Fruit fly (Drosophila melanogaster) whole organism, embryonic: Measurements from ENCODE around the gene MICU3.

ENCODE experiments used
- ATbp ChIP-seq: fragments of 200-800 bp; sonication (Bioruptor generic); optimal IDR thresholded peaks from 2 replicates; lab custom pipeline; 2017; ENCODE audit warnings: missing biosample characterization, mild to moderate bottlenecking, missing genetic modification characterization, missing genetic modification reagents
- Asciz ChIP-seq: fragments of 200-800 bp; sonication (Bioruptor generic); optimal IDR thresholded peaks from 2 replicates; lab custom pipeline; 2017; ENCODE audit warnings: missing biosample characterization, mild to moderate bottlenecking, missing genetic modification characterization, missing genetic modification reagents
- Blimp-1 ChIP-seq: fragments of 200-800 bp; sonication (Bioruptor generic); optimal IDR thresholded peaks from 3 replicates; lab custom pipeline; 2018; ENCODE audit warnings: missing biosample characterization, missing genetic modification characterization, mild to moderate bottlenecking, moderate library complexity, missing genetic modification reagents
- CG10209 ChIP-seq: fragments of 200-800 bp; sonication (Bioruptor generic); optimal IDR thresholded peaks from 3 replicates; lab custom pipeline; 2017; ENCODE audit warnings: missing biosample characterization, mild to moderate bottlenecking, missing genetic modification characterization, missing genetic modification reagents
- CG10462 ChIP-seq: fragments of 200-800 bp; sonication (Bioruptor generic); optimal IDR thresholded peaks from 2 replicates; lab custom pipeline; 2016; ENCODE audit warnings: missing biosample characterization, missing genetic modification characterization
- CG10959 ChIP-seq: fragments of 200-800 bp; sonication (Bioruptor generic); IDR thresholded peaks from 2 replicates; pipeline ENCODE4 v1.3.6; 2022; ENCODE audit warnings: missing biosample characterization, missing genetic modification characterization
- CG12219 ChIP-seq: fragments of 200-800 bp; sonication (Bioruptor generic); optimal IDR thresholded peaks from 3 replicates; lab custom pipeline; 2018; ENCODE audit warnings: missing biosample characterization, mild to moderate bottlenecking, missing genetic modification characterization
- CG14710 ChIP-seq: fragments of 200-800 bp; sonication (Bioruptor generic); optimal IDR thresholded peaks from 3 replicates; lab custom pipeline; 2019; ENCODE audit warnings: missing biosample characterization, mild to moderate bottlenecking, missing genetic modification characterization, moderate library complexity
- CG17359 ChIP-seq: fragments of 200-800 bp; sonication (Bioruptor generic); optimal IDR thresholded peaks from 3 replicates; lab custom pipeline; 2018; ENCODE audit warnings: missing biosample characterization, mild to moderate bottlenecking, missing genetic modification characterization, moderate library complexity
- CG17612 ChIP-seq: fragments of 200-800 bp; sonication (Bioruptor generic); IDR thresholded peaks from 2 replicates; pipeline ENCODE4 v1.3.6; 2022; ENCODE audit warnings: missing biosample characterization, missing genetic modification characterization
- CG17829 ChIP-seq: fragments of 200-800 bp; optimal IDR thresholded peaks from 2 replicates; lab custom pipeline; 2019; ENCODE audit warnings: missing biosample characterization, mild to moderate bottlenecking, missing genetic modification characterization, moderate library complexity
- CG2202 ChIP-seq: fragments of 200-800 bp; sonication (Bioruptor generic); optimal IDR thresholded peaks from 2 replicates; lab custom pipeline; 2018; ENCODE audit warnings: missing biosample characterization, mild to moderate bottlenecking, missing genetic modification characterization
- CG2889 ChIP-seq: fragments of 200-800 bp; sonication (Bioruptor generic); IDR thresholded peaks from 3 replicates; pipeline ENCODE4 v1.3.6; 2022; ENCODE audit warnings: missing biosample characterization, missing genetic modification characterization
- CG32767 ChIP-seq: fragments of 200-800 bp; sonication (Bioruptor generic); IDR thresholded peaks from 2 replicates; pipeline ENCODE4 v1.3.6; 2022; ENCODE audit warnings: missing biosample characterization, missing genetic modification characterization
- CG33213 ChIP-seq: fragments of 200-800 bp; sonication (Bioruptor generic); optimal IDR thresholded peaks from 3 replicates; lab custom pipeline; 2016; ENCODE audit warnings: missing biosample characterization, missing genetic modification characterization
- CG3407 ChIP-seq: fragments of 200-800 bp; sonication (Bioruptor generic); optimal IDR thresholded peaks from 2 replicates; lab custom pipeline; 2018; ENCODE audit warnings: missing biosample characterization, mild to moderate bottlenecking, missing genetic modification characterization
- CG4424 ChIP-seq: fragments of 200-800 bp; sonication (Bioruptor generic); optimal IDR thresholded peaks from 3 replicates; lab custom pipeline; 2016; ENCODE audit warnings: missing biosample characterization, missing genetic modification characterization
- CG4854 ChIP-seq: fragments of 200-800 bp; sonication (Bioruptor generic); optimal IDR thresholded peaks from 2 replicates; lab custom pipeline; 2016; ENCODE audit warnings: missing biosample characterization, missing genetic modification characterization, inconsistent platforms
- CG5245 ChIP-seq: fragments of 200-800 bp; sonication (Bioruptor generic); optimal IDR thresholded peaks from 3 replicates; lab custom pipeline; 2016; ENCODE audit warnings: missing biosample characterization, missing genetic modification characterization
- CG7839 ChIP-seq: fragments of 200-800 bp; sonication (Bioruptor generic); optimal IDR thresholded peaks from 3 replicates; lab custom pipeline; 2018; ENCODE audit warnings: missing biosample characterization, mild to moderate bottlenecking, missing genetic modification characterization, moderate library complexity
- CG8388 ChIP-seq: fragments of 200-800 bp; sonication (Bioruptor generic); optimal IDR thresholded peaks from 2 replicates; lab custom pipeline; 2019; ENCODE audit warnings: missing biosample characterization, mild to moderate bottlenecking, missing genetic modification characterization, moderate library complexity
- D19A ChIP-seq: fragments of 200-800 bp; optimal IDR thresholded peaks from 3 replicates; lab custom pipeline; 2019; ENCODE audit warnings: missing biosample characterization, mild to moderate bottlenecking, missing genetic modification characterization, moderate library complexity
- Dip3 ChIP-seq: fragments of 200-800 bp; sonication (Bioruptor generic); optimal IDR thresholded peaks from 3 replicates; lab custom pipeline; 2016; ENCODE audit warnings: missing biosample characterization, missing genetic modification characterization
- Doc3 ChIP-seq: fragments of 200-800 bp; sonication (Bioruptor generic); IDR thresholded peaks from 3 replicates; pipeline ENCODE4 v1.3.6; 2022; ENCODE audit warnings: missing biosample characterization, missing genetic modification characterization; ENCODE audit not compliant: partially characterized antibody
- Drgx ChIP-seq: fragments of 200-800 bp; sonication (Bioruptor generic); IDR thresholded peaks from 2 replicates; pipeline ENCODE4 v1.3.6; 2022; ENCODE audit warnings: missing biosample characterization, missing genetic modification characterization
- Med ChIP-seq: fragments of 200-800 bp; sonication (Bioruptor generic); peaks from one replicate; lab custom pipeline; 2016; ENCODE audit warnings: missing biosample characterization, missing genetic modification characterization, mild to moderate bottlenecking, inconsistent platforms, moderate library complexity
- NC2α ChIP-seq: fragments of 200-800 bp; sonication (Bioruptor generic); optimal IDR thresholded peaks from 2 replicates; lab custom pipeline; 2016; ENCODE audit warnings: missing biosample characterization, missing genetic modification characterization
- Oli ChIP-seq: fragments of 200-800 bp; sonication (Bioruptor generic); optimal IDR thresholded peaks from 2 replicates; lab custom pipeline; 2018; ENCODE audit warnings: missing biosample characterization, mild to moderate bottlenecking, missing genetic modification characterization, moderate library complexity
- Optix ChIP-seq: fragments of 200-800 bp; sonication (Bioruptor generic); IDR thresholded peaks from 3 replicates; pipeline ENCODE4 v1.3.6; 2022; ENCODE audit warnings: missing biosample characterization, missing genetic modification characterization
- Sox102F ChIP-seq: fragments of 200-800 bp; sonication (Bioruptor generic); optimal IDR thresholded peaks from 2 replicates; lab custom pipeline; 2018; ENCODE audit warnings: missing biosample characterization, mild to moderate bottlenecking, missing genetic modification characterization, moderate library complexity
- Trl ChIP-seq, 3 experiments: fragments of >200 bp in 2 of 3; fragments of 200-800 bp in 1 of 3; sonication (Bioruptor generic) in 1 of 3; optimal IDR thresholded peaks; 2 replicates in 1 of 3; 3 replicates in 2 of 3; lab custom pipeline; 2016 to 2017; ENCODE audit warnings: missing biosample characterization in 1 of 3, missing genetic modification characterization in 1 of 3
- Vsx1 ChIP-seq: fragments of 200-800 bp; sonication (Bioruptor generic); optimal IDR thresholded peaks from 2 replicates; lab custom pipeline; 2017; ENCODE audit warnings: missing biosample characterization, mild to moderate bottlenecking, missing genetic modification characterization, missing genetic modification reagents
- Xrp1 ChIP-seq: fragments of 200-800 bp; sonication (Bioruptor generic); IDR thresholded peaks from 2 replicates; pipeline ENCODE4 v1.3.6; 2022; ENCODE audit warnings: missing biosample characterization, missing genetic modification characterization
- abd-A ChIP-seq: fragments of 200-800 bp; sonication (Bioruptor generic); optimal IDR thresholded peaks from 3 replicates; lab custom pipeline; 2019; ENCODE audit warnings: missing biosample characterization, mild to moderate bottlenecking, missing genetic modification characterization, moderate library complexity
- bcd ChIP-seq: fragments of 200-800 bp; sonication (Bioruptor generic); optimal IDR thresholded peaks from 2 replicates; lab custom pipeline; 2017; ENCODE audit warnings: missing biosample characterization, mild to moderate bottlenecking, missing genetic modification characterization
- caup ChIP-seq: fragments of 200-800 bp; sonication (Bioruptor generic); optimal IDR thresholded peaks from 3 replicates; lab custom pipeline; 2017; ENCODE audit warnings: missing biosample characterization, mild to moderate bottlenecking, missing genetic modification characterization, moderate library complexity; ENCODE audit not compliant: severe bottlenecking
- crol ChIP-seq: fragments of 200-800 bp; sonication (Bioruptor generic); IDR thresholded peaks from 2 replicates; pipeline ENCODE4 v1.3.6; 2022; ENCODE audit warnings: missing biosample characterization, missing genetic modification characterization
- danr ChIP-seq: fragments of 200-800 bp; sonication (Bioruptor generic); IDR thresholded peaks from 2 replicates; pipeline ENCODE4 v1.3.6; 2022; ENCODE audit warnings: missing biosample characterization, missing genetic modification characterization
- dmrt11E ChIP-seq: fragments of 200-800 bp; sonication (Bioruptor generic); optimal IDR thresholded peaks from 3 replicates; lab custom pipeline; 2018; ENCODE audit warnings: missing biosample characterization, mild to moderate bottlenecking, missing genetic modification characterization, moderate library complexity
- gem ChIP-seq: fragments of 200-800 bp; sonication (Bioruptor generic); optimal IDR thresholded peaks from 2 replicates; lab custom pipeline; 2019; ENCODE audit warnings: missing biosample characterization, mild to moderate bottlenecking, missing genetic modification characterization, moderate library complexity
- insv ChIP-seq, 2 experiments: fragments of 200-800 bp; sonication (Bioruptor generic); optimal IDR thresholded peaks; 3 replicates each; lab custom pipeline; 2016 to 2018; ENCODE audit warnings: missing biosample characterization in 2 of 2, missing genetic modification characterization in 2 of 2
- lmd ChIP-seq: fragments of 200-800 bp; sonication (Bioruptor generic); IDR thresholded peaks from 2 replicates; pipeline ENCODE4 v1.3.6; 2022; ENCODE audit warnings: missing biosample characterization, missing genetic modification characterization
- luna ChIP-seq: fragments of 200-800 bp; sonication (Bioruptor generic); optimal IDR thresholded peaks from 2 replicates; lab custom pipeline; 2016; ENCODE audit warnings: missing biosample characterization, missing genetic modification characterization
- phol ChIP-seq: fragments of 200-800 bp; sonication (Bioruptor generic); optimal IDR thresholded peaks from 3 replicates; lab custom pipeline; 2018; ENCODE audit warnings: missing biosample characterization, mild to moderate bottlenecking, missing genetic modification characterization, moderate library complexity
- pzg ChIP-seq: fragments of 200-800 bp; sonication (Bioruptor generic); optimal IDR thresholded peaks from 3 replicates; lab custom pipeline; 2018; ENCODE audit warnings: missing biosample characterization, mild to moderate bottlenecking, missing genetic modification characterization, moderate library complexity
- salm ChIP-seq: fragments of 200-800 bp; sonication (Bioruptor generic); optimal IDR thresholded peaks from 2 replicates; lab custom pipeline; 2018; ENCODE audit warnings: missing biosample characterization, mild to moderate bottlenecking, missing genetic modification characterization
- schlank ChIP-seq: fragments of 200-800 bp; sonication (Bioruptor generic); optimal IDR thresholded peaks from 2 replicates; lab custom pipeline; 2018; ENCODE audit warnings: missing biosample characterization, mild to moderate bottlenecking, missing genetic modification characterization
- ssp ChIP-seq: fragments of 200-800 bp; sonication (Bioruptor generic); IDR thresholded peaks from 2 replicates; pipeline ENCODE4 v1.3.6; 2022; ENCODE audit warnings: missing biosample characterization, missing genetic modification characterization
- unpg ChIP-seq: fragments of 200-800 bp; sonication (Bioruptor generic); optimal IDR thresholded peaks from 3 replicates; lab custom pipeline; 2018; ENCODE audit warnings: missing biosample characterization, mild to moderate bottlenecking, missing genetic modification characterization, moderate library complexity
- zfh2 ChIP-seq: fragments of 200-800 bp; sonication (Bioruptor generic); optimal IDR thresholded peaks from 2 replicates; lab custom pipeline; 2016; ENCODE audit warnings: missing biosample characterization, missing genetic modification characterization

Gene MICU3

dm6 chr3R:19820994-19821393, 26.1 kb upstream of the MICU3 start (continued):
- TF ChIP-seq CG3407 (GFP tag; lab: Kevin White, UChicago) (no peak), luna (GFP tag; lab: Kevin White, UChicago) (no peak), CG10959 (GFP tag; lab: Robert Waterston, UW) (no peak), salm (tag; lab: Kevin White, UChicago) (no peak), Med (GFP tag; lab: Kevin White, UChicago) (peak; percentile 49), crol (GFP tag; lab: Robert Waterston, UW) (peak; percentile 38; the same call in 1 of the 2 replicates), Dip3 (no peak), Oli (tag; lab: Kevin White, UChicago) (peak; percentile 16), CG7839 (tag; lab: Kevin White, UChicago) (peak; percentile 26), dmrt11E (tag; lab: Kevin White, UChicago) (peak; percentile 53), danr (GFP tag; lab: Robert Waterston, UW) (no peak), Doc3 (GFP tag; lab: Robert Waterston, UW) (no peak), abd-A (tag; lab: Kevin White, UChicago) (no peak), pzg (GFP tag; lab: Kevin White, UChicago) (no peak), CG12219 (GFP tag; lab: Kevin White, UChicago) (no peak), CG8388 (peak; percentile 6), caup (GFP tag; lab: Kevin White, UChicago) (no peak), CG10209 (GFP tag; lab: Kevin White, UChicago) (no peak), zfh2 (no peak), CG14710 (tag; lab: Kevin White, UChicago) (peak; percentile 23), CG17359 (peak; percentile 11), Asciz (GFP tag; lab: Kevin White, UChicago) (peak; percentile 20), NC2α (no peak), CG33213 (no peak), CG17829 (tag; lab: Kevin White, UChicago) (peak; percentile 14), D19A (peak; percentile 1), CG32767 (GFP tag; lab: Robert Waterston, UW) (no peak), CG17612 (GFP tag; lab: Robert Waterston, UW) (no peak), Trl (optimal IDR thresholded peaks at IDR 0.05; lab: Kevin White, UChicago) (no peak), Trl (GFP tag; optimal IDR thresholded peaks at IDR 0.05; lab: Kevin White, UChicago) (no peak), ssp (GFP tag; lab: Robert Waterston, UW) (peak; percentile 5; the same call in 1 of the 2 replicates), lmd (GFP tag; lab: Robert Waterston, UW) (no peak), Vsx1 (GFP tag; lab: Kevin White, UChicago) (no peak), Sox102F (GFP tag; lab: Kevin White, UChicago) (no peak), phol (tag; lab: Kevin White, UChicago) (peak; percentile 26), ATbp (GFP tag; lab: Kevin White, UChicago) (peak; percentile 26), Blimp-1 (GFP tag; lab: Kevin White, UChicago) (peak; percentile 47), CG5245 (GFP tag; lab: Kevin White, UChicago) (peak; percentile 7), insv (GFP tag; optimal IDR thresholded peaks at IDR 0.05; lab: Kevin White, UChicago) (no peak), Drgx (GFP tag; lab: Robert Waterston, UW) (0 out of 2 replicates have a peak, but pooled peaks have one; percentile 13), gem (tag; lab: Kevin White, UChicago) (peak; percentile 42), Optix (GFP tag; lab: Robert Waterston, UW) (no peak), CG10462 (no peak), CG2202 (peak; percentile 29), CG2889 (GFP tag; lab: Robert Waterston, UW) (no peak), CG4424 (GFP tag; lab: Kevin White, UChicago) (no peak), CG4854 (no peak), schlank (tag; lab: Kevin White, UChicago) (no peak), bcd (peak; percentile 1), unpg (peak; percentile 0), Xrp1 (GFP tag; lab: Robert Waterston, UW) (peak; percentile 52; the same call in 1 of the 2 replicates)
